Fruit fly (Drosophila melanogaster) S2 (cell line): ENCODE measurements around the gene CG14286.

Source experiments
- CG8478 ChIP-seq: fragments of >200 bp; optimal IDR thresholded peaks from 2 replicates; lab custom pipeline; 2018
- CTCF ChIP-seq, 2 experiments: fragments of >200 bp; optimal IDR thresholded peaks; 2 replicates each; lab custom pipeline; 2018

DNA sequence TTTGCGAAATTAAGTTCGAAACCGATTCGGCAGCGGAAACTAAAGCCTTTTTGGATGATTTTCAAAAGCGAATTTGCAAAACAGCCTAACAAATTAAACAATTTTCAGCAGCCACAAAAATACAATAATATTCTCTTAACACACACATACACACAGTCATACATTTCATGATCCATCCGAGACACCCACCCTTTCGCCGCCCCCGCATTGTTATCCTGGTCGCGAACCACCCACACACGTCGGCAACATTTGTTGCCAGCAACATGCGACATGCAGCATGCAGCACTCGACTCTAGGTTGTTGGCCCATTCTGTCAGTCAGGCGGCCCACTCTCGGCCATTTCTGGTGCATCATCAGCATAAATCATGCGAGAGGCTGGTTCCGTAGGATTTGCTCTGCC lies 9.9 kb upstream of the CG14286 start:
- peak; percentile 52 to 56 for TF ChIP-seq CTCF (optimal IDR thresholded peaks at IDR 0.05; lab: Kevin White, UChicago)
- TF ChIP-seq CG8478 (lab: Kevin White, UChicago) = no peak
